In the genomic region with DNA sequence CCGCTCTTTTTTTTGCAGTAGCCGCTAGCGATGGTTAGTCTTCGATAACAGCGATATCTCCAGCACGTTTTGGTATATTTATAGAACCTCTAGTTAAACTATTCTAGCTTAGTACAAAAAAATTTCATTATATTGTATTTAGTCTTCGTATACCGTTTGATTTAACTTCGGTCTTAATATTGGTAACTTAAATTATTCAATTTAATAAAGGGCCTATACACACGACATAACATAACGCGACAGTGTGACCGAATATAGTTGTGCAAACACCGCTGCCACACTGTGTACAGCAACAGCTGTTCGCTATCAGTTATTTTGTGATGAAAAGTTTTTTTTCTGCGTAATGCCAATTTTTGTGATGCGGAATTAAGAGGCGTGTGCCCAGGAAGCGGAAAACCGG, we compare ENCODE assay signal across 1 fruit fly cellular context.
A peak's percentile ranks its signal among the peaks of the same experiment; 100 is the strongest.
TF ChIP-seq lines count a peak whose summit lies in the region.

Gene Cdc5, minus strand, starts transcription at position 183 of the 400 bp plus-strand sequence.
Gene CG1233, plus strand, starts transcription at position 272 of the 400 bp plus-strand sequence.

TF ChIP-seq in whole organism, embryonic, 481 proteins besides CTCF, POLR2A, EP300 and RAD21 (continued from another document):
- TF ChIP-seq row (GFP tag; IDR thresholded peaks at IDR 0.05; lab: Robert Waterston, UW), result peak; percentile 68
- no peak for TF ChIP-seq klu (GFP tag; IDR thresholded peaks at IDR 0.05; lab: Robert Waterston, UW)
- peak; percentile 17 for TF ChIP-seq CG8089 (GFP tag; optimal IDR thresholded peaks at IDR 0.05; lab: Kevin White, UChicago)
- no peak for TF ChIP-seq CG6813 (GFP tag; optimal IDR thresholded peaks at IDR 0.05; lab: Kevin White, UChicago)
- TF ChIP-seq Sox100B (GFP tag; optimal IDR thresholded peaks at IDR 0.05; lab: Kevin White, UChicago), result no peak
- TF ChIP-seq CG9817 (tag; optimal IDR thresholded peaks at IDR 0.05; lab: Kevin White, UChicago), result no peak
- no peak for TF ChIP-seq HmgD (GFP tag; optimal IDR thresholded peaks at IDR 0.05; lab: Kevin White, UChicago)
- TF ChIP-seq tup (GFP tag; optimal IDR thresholded peaks at IDR 0.05; lab: Kevin White, UChicago), result no peak
- no peak for TF ChIP-seq CG8765 (GFP tag; IDR thresholded peaks at IDR 0.05; lab: Robert Waterston, UW)
- no peak for TF ChIP-seq CG1529 (GFP tag; optimal IDR thresholded peaks at IDR 0.05; lab: Kevin White, UChicago)
- no peak for TF ChIP-seq CG13296 (GFP tag; optimal IDR thresholded peaks at IDR 0.05; lab: Kevin White, UChicago)
- peak; percentile 26 for TF ChIP-seq CG10431 (GFP tag; optimal IDR thresholded peaks at IDR 0.05; lab: Kevin White, UChicago)
- no peak for TF ChIP-seq TFAM (GFP tag; optimal IDR thresholded peaks at IDR 0.05; lab: Kevin White, UChicago)
- TF ChIP-seq dmrt99B (tag; optimal IDR thresholded peaks at IDR 0.05; lab: Kevin White, UChicago), result no peak
- no peak for TF ChIP-seq Vsx1 (GFP tag; optimal IDR thresholded peaks at IDR 0.05; lab: Kevin White, UChicago)
- TF ChIP-seq nom (GFP tag; optimal IDR thresholded peaks at IDR 0.05; lab: Kevin White, UChicago), result no peak
- TF ChIP-seq CG17612 (GFP tag; IDR thresholded peaks at IDR 0.05; lab: Robert Waterston, UW), result no peak
- TF ChIP-seq hth (optimal IDR thresholded peaks at IDR 0.05; lab: Kevin White, UChicago), result no peak
- peak; percentile 37 for TF ChIP-seq Max (GFP tag; optimal IDR thresholded peaks at IDR 0.05; lab: Kevin White, UChicago)
- peak; percentile 75 for TF ChIP-seq CG13287 (GFP tag; IDR thresholded peaks at IDR 0.05; lab: Robert Waterston, UW; ENCODE audit: partially characterized antibody)
- peak; percentile 59 for TF ChIP-seq MESR4 (GFP tag; optimal IDR thresholded peaks at IDR 0.05; lab: Kevin White, UChicago)
- TF ChIP-seq Abd-B (GFP tag; optimal IDR thresholded peaks at IDR 0.05; lab: Kevin White, UChicago), result no peak
- TF ChIP-seq CG13123 (GFP tag; optimal IDR thresholded peaks at IDR 0.05; lab: Kevin White, UChicago), result no peak
- TF ChIP-seq CG10543 (GFP tag; optimal IDR thresholded peaks at IDR 0.05; lab: Kevin White, UChicago), result no peak
- no peak for TF ChIP-seq Awh (GFP tag; IDR thresholded peaks at IDR 0.05; lab: Robert Waterston, UW)
- TF ChIP-seq CG15601 (tag; optimal IDR thresholded peaks at IDR 0.05; lab: Kevin White, UChicago), result no peak
- TF ChIP-seq hbn (GFP tag; IDR thresholded peaks at IDR 0.05; lab: Robert Waterston, UW; ENCODE audit: partially characterized antibody), result peak; percentile 53; the same call in 1 of the 2 replicates
- TF ChIP-seq CG6272 (GFP tag; IDR thresholded peaks at IDR 0.05; lab: Robert Waterston, UW), result no peak
- no peak for TF ChIP-seq CG10959 (GFP tag; IDR thresholded peaks at IDR 0.05; lab: Robert Waterston, UW)
- TF ChIP-seq esg (GFP tag; conservative IDR thresholded peaks at IDR 0.05; lab: Robert Waterston, UW), result no peak
- TF ChIP-seq zfh1 (GFP tag; IDR thresholded peaks at IDR 0.05; lab: Robert Waterston, UW), result peak; percentile 63; the same call in 1 of the 3 replicates
- no peak for TF ChIP-seq Sry-β (GFP tag; optimal IDR thresholded peaks at IDR 0.05; lab: Kevin White, UChicago)
- no peak for TF ChIP-seq tna (GFP tag; IDR thresholded peaks at IDR 0.05; lab: Robert Waterston, UW; ENCODE audit: partially characterized antibody)
- peak; percentile 70 for TF ChIP-seq Rfx (GFP tag; IDR thresholded peaks at IDR 0.05; lab: Robert Waterston, UW)
- peak; percentile 84 for TF ChIP-seq CG14710 (tag; optimal IDR thresholded peaks at IDR 0.05; lab: Kevin White, UChicago)
- TF ChIP-seq CG33557 (GFP tag; optimal IDR thresholded peaks at IDR 0.05; lab: Kevin White, UChicago), result peak; percentile 26
- TF ChIP-seq prd (optimal IDR thresholded peaks at IDR 0.05; lab: Kevin White, UChicago), result no peak
- peak; percentile 31; the same call in 1 of the 3 replicates for TF ChIP-seq prd (GFP tag; IDR thresholded peaks at IDR 0.05; lab: Robert Waterston, UW)
- no peak for TF ChIP-seq Tbp (GFP tag; optimal IDR thresholded peaks at IDR 0.05; lab: Kevin White, UChicago)
- TF ChIP-seq oc (tag; optimal IDR thresholded peaks at IDR 0.05; lab: Kevin White, UChicago), result no peak
- no peak for TF ChIP-seq CG30431 (GFP tag; optimal IDR thresholded peaks at IDR 0.05; lab: Kevin White, UChicago)
- TF ChIP-seq Sox102F (GFP tag; optimal IDR thresholded peaks at IDR 0.05; lab: Kevin White, UChicago), result no peak
- no peak for TF ChIP-seq BtbVII (GFP tag; optimal IDR thresholded peaks at IDR 0.05; lab: Kevin White, UChicago)
- no peak for TF ChIP-seq kay (GFP tag; optimal IDR thresholded peaks at IDR 0.05; lab: Kevin White, UChicago)
- peak; percentile 87 for TF ChIP-seq trem (tag; optimal IDR thresholded peaks at IDR 0.05; lab: Kevin White, UChicago)
- TF ChIP-seq CG6689 (GFP tag; IDR thresholded peaks at IDR 0.05; lab: Robert Waterston, UW), result no peak
- TF ChIP-seq repo (GFP tag; optimal IDR thresholded peaks at IDR 0.05; lab: Kevin White, UChicago), result peak; percentile 20
- TF ChIP-seq ash1 (GFP tag; optimal IDR thresholded peaks at IDR 0.05; lab: Kevin White, UChicago), result no peak
- no peak for TF ChIP-seq CG31365 (tag; optimal IDR thresholded peaks at IDR 0.05; lab: Kevin White, UChicago)
- no peak for TF ChIP-seq usp (GFP tag; optimal IDR thresholded peaks at IDR 0.05; lab: Kevin White, UChicago)
- TF ChIP-seq lmd (GFP tag; IDR thresholded peaks at IDR 0.05; lab: Robert Waterston, UW), result 0 out of 2 replicates have a peak, but pooled peaks have one; percentile 18
- peak; percentile 43 for TF ChIP-seq HLH4C (GFP tag; IDR thresholded peaks at IDR 0.05; lab: Robert Waterston, UW; ENCODE audit: partially characterized antibody)
- peak; percentile 12 for TF ChIP-seq Ssrp (tag; optimal IDR thresholded peaks at IDR 0.05; lab: Kevin White, UChicago)
- peak; percentile 31 for TF ChIP-seq CG7987 (GFP tag; optimal IDR thresholded peaks at IDR 0.05; lab: Kevin White, UChicago)
- TF ChIP-seq Ets65A (GFP tag; lab: Kevin White, UChicago), result peak; percentile 79
- peak; percentile 43 for TF ChIP-seq CG12155 (GFP tag; optimal IDR thresholded peaks at IDR 0.05; lab: Kevin White, UChicago)
- TF ChIP-seq zen2 (GFP tag; IDR thresholded peaks at IDR 0.05; lab: Robert Waterston, UW; ENCODE audit: partially characterized antibody), result no peak
- TF ChIP-seq NK7.1 (GFP tag; optimal IDR thresholded peaks at IDR 0.05; lab: Kevin White, UChicago), result no peak
- TF ChIP-seq CG4820 (GFP tag; optimal IDR thresholded peaks at IDR 0.05; lab: Kevin White, UChicago), result no peak
- TF ChIP-seq CG18011 (GFP tag; optimal IDR thresholded peaks at IDR 0.05; lab: Kevin White, UChicago), result peak; percentile 58
- no peak for TF ChIP-seq en (GFP tag; optimal IDR thresholded peaks at IDR 0.05; lab: Kevin White, UChicago)
- TF ChIP-seq ranshi (GFP tag; IDR thresholded peaks at IDR 0.05; lab: Robert Waterston, UW), result 0 out of 2 replicates have a peak, but pooled peaks have one; percentile 14
- TF ChIP-seq Dfd (GFP tag; optimal IDR thresholded peaks at IDR 0.05; lab: Kevin White, UChicago), result no peak
- no peak for TF ChIP-seq eve (GFP tag; optimal IDR thresholded peaks at IDR 0.05; lab: Kevin White, UChicago)
- TF ChIP-seq ap (GFP tag; IDR thresholded peaks at IDR 0.05; lab: Robert Waterston, UW), result no peak
- TF ChIP-seq Hr3 (GFP tag; optimal IDR thresholded peaks at IDR 0.05; lab: Kevin White, UChicago), result peak; percentile 27
- TF ChIP-seq CG8290 (GFP tag; optimal IDR thresholded peaks at IDR 0.05; lab: Kevin White, UChicago), result no peak
- no peak for TF ChIP-seq CG8290 (tag; optimal IDR thresholded peaks at IDR 0.05; lab: Kevin White, UChicago)
- TF ChIP-seq lov (optimal IDR thresholded peaks at IDR 0.05; lab: Kevin White, UChicago), result no peak
- no peak for TF ChIP-seq lov (GFP tag; IDR thresholded peaks at IDR 0.05; lab: Robert Waterston, UW)
- TF ChIP-seq dm (GFP tag; optimal IDR thresholded peaks at IDR 0.05; lab: Kevin White, UChicago), result peak; percentile 38
- TF ChIP-seq CG5953 (GFP tag; IDR thresholded peaks at IDR 0.05; lab: Robert Waterston, UW), result peak; percentile 23; the same call in 1 of the 2 replicates
- TF ChIP-seq zfh2 (GFP tag; optimal IDR thresholded peaks at IDR 0.05; lab: Kevin White, UChicago), result peak; percentile 22
- TF ChIP-seq nmo (GFP tag; optimal IDR thresholded peaks at IDR 0.05; lab: Kevin White, UChicago), result peak; percentile 78
- no peak for TF ChIP-seq Asciz (GFP tag; optimal IDR thresholded peaks at IDR 0.05; lab: Kevin White, UChicago)
- peak; percentile 23; the same call in 1 of the 2 replicates for TF ChIP-seq CG17328 (GFP tag; IDR thresholded peaks at IDR 0.05; lab: Robert Waterston, UW)
- TF ChIP-seq CG34224 (GFP tag; IDR thresholded peaks at IDR 0.05; lab: Robert Waterston, UW; ENCODE audit: partially characterized antibody), result peak; percentile 62; the same call in 2 of the 3 replicates
- TF ChIP-seq YL-1 (GFP tag; optimal IDR thresholded peaks at IDR 0.05; lab: Kevin White, UChicago), result peak; percentile 93
- no peak for TF ChIP-seq hb (GFP tag; IDR thresholded peaks at IDR 0.05; lab: Robert Waterston, UW; ENCODE audit: partially characterized antibody)
- TF ChIP-seq corto (GFP tag; optimal IDR thresholded peaks at IDR 0.05; lab: Kevin White, UChicago), result no peak
- TF ChIP-seq CG7745 (tag; optimal IDR thresholded peaks at IDR 0.05; lab: Kevin White, UChicago), result no peak
- no peak for TF ChIP-seq CG4730 (GFP tag; IDR thresholded peaks at IDR 0.05; lab: Robert Waterston, UW)
- TF ChIP-seq Lhr (GFP tag; optimal IDR thresholded peaks at IDR 0.05; lab: Kevin White, UChicago), result no peak
- no peak for TF ChIP-seq zf30C (GFP tag; optimal IDR thresholded peaks at IDR 0.05; lab: Kevin White, UChicago)
- TF ChIP-seq Nf-YA (GFP tag; IDR thresholded peaks at IDR 0.05; lab: Robert Waterston, UW), result no peak
- TF ChIP-seq ro (GFP tag; IDR thresholded peaks at IDR 0.05; lab: Robert Waterston, UW), result no peak
- TF ChIP-seq chif (GFP tag; optimal IDR thresholded peaks at IDR 0.05; lab: Kevin White, UChicago), result no peak
- no peak for TF ChIP-seq Atf-2 (GFP tag; optimal IDR thresholded peaks at IDR 0.05; lab: Kevin White, UChicago)
- TF ChIP-seq CG1233 (GFP tag; optimal IDR thresholded peaks at IDR 0.05; lab: Kevin White, UChicago), result no peak
- no peak for TF ChIP-seq nau (GFP tag; optimal IDR thresholded peaks at IDR 0.05; lab: Kevin White, UChicago)
- no peak for TF ChIP-seq CG10274 (GFP tag; optimal IDR thresholded peaks at IDR 0.05; lab: Kevin White, UChicago)
- no peak for TF ChIP-seq CrebB (tag; optimal IDR thresholded peaks at IDR 0.05; lab: Kevin White, UChicago)
- TF ChIP-seq fd64A (GFP tag; optimal IDR thresholded peaks at IDR 0.05; lab: Kevin White, UChicago), result no peak
- peak; percentile 76 for TF ChIP-seq Mad (GFP tag; optimal IDR thresholded peaks at IDR 0.05; lab: Kevin White, UChicago)
- TF ChIP-seq pan (optimal IDR thresholded peaks at IDR 0.05; lab: Kevin White, UChicago), result no peak
- TF ChIP-seq pan (GFP tag; optimal IDR thresholded peaks at IDR 0.05 in 1 of 2, IDR thresholded peaks at IDR 0.05 in 1 of 2), result peak in 1 of 2 experiments; percentile 6
- peak; percentile 40; the same call in 1 of the 2 replicates for TF ChIP-seq Atf6 (GFP tag; IDR thresholded peaks at IDR 0.05; lab: Robert Waterston, UW)
- no peak for TF ChIP-seq HLHmδ (GFP tag; optimal IDR thresholded peaks at IDR 0.05; lab: Kevin White, UChicago)
- TF ChIP-seq CG31224 (GFP tag; IDR thresholded peaks at IDR 0.05; lab: Robert Waterston, UW), result no peak
- no peak for TF ChIP-seq MTF-1 (GFP tag; optimal IDR thresholded peaks at IDR 0.05; lab: Kevin White, UChicago; ENCODE audit: borderline replicate concordance)
- peak; percentile 24 for TF ChIP-seq Nf-YB (GFP tag; optimal IDR thresholded peaks at IDR 0.05; lab: Kevin White, UChicago)
- no peak for TF ChIP-seq Blimp-1 (GFP tag; optimal IDR thresholded peaks at IDR 0.05; lab: Kevin White, UChicago)
- TF ChIP-seq sens-2 (GFP tag; IDR thresholded peaks at IDR 0.05; lab: Robert Waterston, UW), result no peak
- no peak for TF ChIP-seq CG11093 (GFP tag; IDR thresholded peaks at IDR 0.05; lab: Robert Waterston, UW)
- TF ChIP-seq CG11695 (GFP tag; IDR thresholded peaks at IDR 0.05; lab: Robert Waterston, UW), result no peak
- peak; percentile 75 for TF ChIP-seq sob (GFP tag; IDR thresholded peaks at IDR 0.05; lab: Robert Waterston, UW)
- peak in 1 of 2 experiments; percentile 42 for TF ChIP-seq bsh (GFP tag; optimal IDR thresholded peaks at IDR 0.05; lab: Kevin White, UChicago)
- no peak for TF ChIP-seq CG8281 (tag; optimal IDR thresholded peaks at IDR 0.05; lab: Kevin White, UChicago)
- TF ChIP-seq wek (GFP tag; optimal IDR thresholded peaks at IDR 0.05; lab: Kevin White, UChicago), result no peak
- peak; percentile 20 for TF ChIP-seq Chrac-16 (GFP tag; optimal IDR thresholded peaks at IDR 0.05; lab: Kevin White, UChicago)
- peak; percentile 35 for TF ChIP-seq CHES-1-like (GFP tag; optimal IDR thresholded peaks at IDR 0.05; lab: Kevin White, UChicago)
- TF ChIP-seq CG18599 (GFP tag; optimal IDR thresholded peaks at IDR 0.05; lab: Kevin White, UChicago), result no peak
- TF ChIP-seq Elba2 (GFP tag; optimal IDR thresholded peaks at IDR 0.05; lab: Kevin White, UChicago), result peak; percentile 55
- TF ChIP-seq sna (GFP tag; IDR thresholded peaks at IDR 0.05; lab: Robert Waterston, UW; ENCODE audit: partially characterized antibody), result peak; percentile 69
- no peak for TF ChIP-seq Neu2 (GFP tag; optimal IDR thresholded peaks at IDR 0.05; lab: Kevin White, UChicago; ENCODE audit: borderline replicate concordance)
- TF ChIP-seq CG9215 (GFP tag; IDR thresholded peaks at IDR 0.05; lab: Robert Waterston, UW), result 0 out of 2 replicates have a peak, but pooled peaks have one; percentile 5
- no peak for TF ChIP-seq CG10654 (GFP tag; optimal IDR thresholded peaks at IDR 0.05; lab: Kevin White, UChicago)
- no peak for TF ChIP-seq Hr78 (GFP tag; optimal IDR thresholded peaks at IDR 0.05; lab: Kevin White, UChicago)
- TF ChIP-seq sqz (GFP tag; optimal IDR thresholded peaks at IDR 0.05; lab: Kevin White, UChicago), result peak; percentile 93
- TF ChIP-seq gsb-n (tag; optimal IDR thresholded peaks at IDR 0.05; lab: Kevin White, UChicago), result no peak
- TF ChIP-seq ci (GFP tag; IDR thresholded peaks at IDR 0.05; lab: Robert Waterston, UW), result peak; percentile 78
